Fruit fly (Drosophila melanogaster): ENCODE data around the gene CG2202.

CG2202 gene

DNA sequence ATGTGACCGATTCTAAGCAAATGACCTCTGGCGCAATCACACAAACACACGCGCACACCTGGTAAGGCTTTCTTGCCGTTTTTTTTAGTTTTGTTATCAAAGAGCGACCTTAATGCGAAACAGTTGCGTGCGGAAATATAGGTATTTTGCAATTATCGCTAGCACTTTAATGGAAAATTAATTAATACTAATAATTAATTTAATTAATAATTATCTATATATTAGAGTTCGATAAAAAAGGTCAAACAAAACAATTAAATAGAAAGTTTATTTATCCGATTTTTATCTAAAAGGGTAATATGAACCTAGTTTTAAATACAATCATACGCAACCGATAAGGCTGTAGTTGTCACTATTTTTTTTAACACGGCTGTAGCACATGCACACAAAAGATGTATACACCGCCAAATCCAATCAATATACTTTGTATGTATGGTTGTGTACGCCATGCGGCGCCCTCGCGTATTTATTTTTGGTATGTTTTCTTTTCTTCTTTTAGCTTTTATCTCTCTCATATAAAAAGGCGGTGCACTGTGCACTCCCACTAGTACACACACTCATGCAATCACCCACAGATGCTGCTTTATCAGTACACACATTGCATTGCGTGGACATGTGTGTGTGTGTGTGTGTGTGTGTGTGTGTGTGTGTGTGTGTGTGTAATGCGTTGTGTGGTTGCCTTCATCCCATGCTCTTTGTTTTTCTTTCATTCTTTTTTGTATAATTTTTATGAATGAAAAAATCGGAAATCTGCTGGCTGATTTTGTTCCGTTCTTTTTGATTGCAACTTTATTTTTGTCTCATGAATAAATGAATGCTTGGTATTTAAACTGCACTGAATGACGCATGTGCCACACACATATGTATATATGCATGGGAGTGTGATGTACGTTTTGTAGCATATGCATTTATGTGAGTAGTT, 45.8 kb upstream of the CG2202 start (continued):
- no peak for TF ChIP-seq CG4328 (GFP tag; optimal IDR thresholded peaks at IDR 0.05)
- TF ChIP-seq nau (GFP tag; optimal IDR thresholded peaks at IDR 0.05), result no peak
- TF ChIP-seq E2f2 (GFP tag; IDR thresholded peaks at IDR 0.05), result peak; percentile 28; the same call in 1 of the 2 replicates
- no peak for TF ChIP-seq tx (GFP tag; optimal IDR thresholded peaks at IDR 0.05)
- no peak for TF ChIP-seq hbn (GFP tag; IDR thresholded peaks at IDR 0.05; ENCODE audit: partially characterized antibody)
- peak; percentile 52 for TF ChIP-seq CG6254 (GFP tag; optimal IDR thresholded peaks at IDR 0.05)
- TF ChIP-seq CG6791 (GFP tag; IDR thresholded peaks at IDR 0.05; ENCODE audit: partially characterized antibody), result no peak
- no peak for TF ChIP-seq Lhr (GFP tag; optimal IDR thresholded peaks at IDR 0.05)
- TF ChIP-seq row (GFP tag; IDR thresholded peaks at IDR 0.05), result peak; percentile 75
- no peak; the same call in 1 of the 2 replicates for TF ChIP-seq MBD-R2 (GFP tag; IDR thresholded peaks at IDR 0.05)
- no peak for TF ChIP-seq shn (GFP tag; optimal IDR thresholded peaks at IDR 0.05)
- no peak for TF ChIP-seq CG1024 (GFP tag; IDR thresholded peaks at IDR 0.05)
- TF ChIP-seq Lim3 (GFP tag; IDR thresholded peaks at IDR 0.05), result no peak
- peak; percentile 47 for TF ChIP-seq CG8281 (tag; optimal IDR thresholded peaks at IDR 0.05)
- TF ChIP-seq BEAF-32 (GFP tag; optimal IDR thresholded peaks at IDR 0.05), result no peak
- TF ChIP-seq Bdp1 (GFP tag; optimal IDR thresholded peaks at IDR 0.05), result no peak
- TF ChIP-seq CG3847 (GFP tag; IDR thresholded peaks at IDR 0.05), result 0 out of 2 replicates have a peak, but pooled peaks have one; percentile 29
- TF ChIP-seq cad (GFP tag; optimal IDR thresholded peaks at IDR 0.05), result no peak
- TF ChIP-seq nmo (GFP tag; optimal IDR thresholded peaks at IDR 0.05), result peak; percentile 85
- no peak for TF ChIP-seq vfl (GFP tag; optimal IDR thresholded peaks at IDR 0.05)
- no peak for TF ChIP-seq hkb (optimal IDR thresholded peaks at IDR 0.05)
- peak; percentile 65 for TF ChIP-seq hkb (GFP tag; IDR thresholded peaks at IDR 0.05)
- peak; percentile 69 for TF ChIP-seq Meics (GFP tag; optimal IDR thresholded peaks at IDR 0.05)
- TF ChIP-seq CG9932 (GFP tag; IDR thresholded peaks at IDR 0.05), result no peak
- TF ChIP-seq CG2202 (tag; optimal IDR thresholded peaks at IDR 0.05), result peak; percentile 16
- peak; percentile 31 for TF ChIP-seq NfI (GFP tag; optimal IDR thresholded peaks at IDR 0.05)
- peak; percentile 8; the same call in 1 of the 3 replicates for TF ChIP-seq gce (GFP tag; IDR thresholded peaks at IDR 0.05)
- TF ChIP-seq CG17568 (GFP tag; optimal IDR thresholded peaks at IDR 0.05), result no peak
- TF ChIP-seq vnd (GFP tag; IDR thresholded peaks at IDR 0.05; ENCODE audit: partially characterized antibody), result no peak
- TF ChIP-seq br (optimal IDR thresholded peaks at IDR 0.05), result no peak
- no peak for TF ChIP-seq TFAM (GFP tag; optimal IDR thresholded peaks at IDR 0.05)
- TF ChIP-seq CG9609 (GFP tag; optimal IDR thresholded peaks at IDR 0.05), result no peak
- TF ChIP-seq ap (GFP tag; IDR thresholded peaks at IDR 0.05), result no peak
- no peak for TF ChIP-seq sima (GFP tag; optimal IDR thresholded peaks at IDR 0.05)
- no peak for TF ChIP-seq tup (GFP tag; optimal IDR thresholded peaks at IDR 0.05)
- no peak for TF ChIP-seq pb (GFP tag; optimal IDR thresholded peaks at IDR 0.05)
- peak; percentile 82 for TF ChIP-seq Ssrp (tag; optimal IDR thresholded peaks at IDR 0.05)
- TF ChIP-seq CG14050 (GFP tag; IDR thresholded peaks at IDR 0.05), result peak; percentile 36; the same call in 1 of the 3 replicates
- no peak for TF ChIP-seq CG34224 (GFP tag; IDR thresholded peaks at IDR 0.05; ENCODE audit: partially characterized antibody)
- no peak for TF ChIP-seq amos (GFP tag; IDR thresholded peaks at IDR 0.05; ENCODE audit: partially characterized antibody)
- no peak for TF ChIP-seq Abd-B (GFP tag; optimal IDR thresholded peaks at IDR 0.05)
- no peak for TF ChIP-seq crol (GFP tag; IDR thresholded peaks at IDR 0.05)
- no peak for TF ChIP-seq trh (GFP tag; optimal IDR thresholded peaks at IDR 0.05)
- TF ChIP-seq CG4707 (GFP tag; optimal IDR thresholded peaks at IDR 0.05), result no peak
- no peak for TF ChIP-seq gfzf (GFP tag; optimal IDR thresholded peaks at IDR 0.05)
- TF ChIP-seq CG13287 (GFP tag; IDR thresholded peaks at IDR 0.05; ENCODE audit: partially characterized antibody), result no peak
- peak; percentile 59 for TF ChIP-seq CG14710 (tag; optimal IDR thresholded peaks at IDR 0.05)
- TF ChIP-seq bab2 (GFP tag; optimal IDR thresholded peaks at IDR 0.05), result no peak
- no peak for TF ChIP-seq da (GFP tag; optimal IDR thresholded peaks at IDR 0.05)
